Worm (Caenorhabditis elegans): ENCODE measurements around the gene F41B4.2.

F41B4.2 gene

DNA sequence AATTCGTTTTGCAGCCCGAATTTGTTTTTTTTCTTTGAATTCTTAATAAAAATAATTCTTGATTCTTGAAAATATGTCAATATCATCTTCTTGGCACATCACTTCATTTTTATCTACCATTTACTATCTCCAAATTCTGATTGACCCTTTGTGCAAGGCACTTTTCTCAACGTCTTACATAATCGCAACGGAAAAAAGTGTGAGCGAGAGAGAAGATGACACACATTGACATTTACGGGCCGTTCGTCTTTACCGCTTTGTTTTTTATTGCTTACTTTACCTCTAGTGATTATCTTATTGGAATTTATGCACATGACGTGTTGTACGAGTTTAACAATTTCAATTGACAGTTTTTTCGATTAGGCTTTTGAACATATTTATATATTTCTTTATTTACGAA, 13.5 kb upstream of the F41B4.2 start:
- TF ChIP-seq hif-1 (tag; optimal IDR thresholded peaks at IDR 0.05) (no peak), aha-1 (tag) (peak; percentile 72)

DNA sequence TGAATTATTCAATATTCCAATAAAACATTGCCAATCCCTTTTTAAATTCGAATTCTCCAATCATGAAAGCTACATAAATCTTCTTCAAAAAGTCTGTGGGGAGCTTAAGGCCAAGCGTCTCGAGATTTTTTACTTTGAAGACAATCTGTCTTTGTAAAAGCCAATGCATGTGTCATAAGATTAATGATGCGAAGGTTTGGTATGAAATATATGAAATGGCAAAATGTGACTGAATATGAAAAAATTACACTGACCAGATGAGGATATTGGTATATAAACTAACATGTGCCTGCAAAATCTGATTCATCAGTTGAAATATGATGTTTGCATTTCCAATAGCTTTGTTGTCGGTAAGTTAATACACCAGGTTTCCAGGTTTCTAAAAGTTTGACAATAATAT, 10.9 kb upstream of the F41B4.2 start, which contains the start of gene C53B7.2:
Gene C53B7.2 (plus strand): TSS at position 301 of the 400 bp plus-strand sequence.
- TF ChIP-seq pha-4 (GFP tag; IDR thresholded peaks at IDR 0.05) (peak; percentile 33; the same call in 1 of the 2 replicates), pha-4 (tag; optimal IDR thresholded peaks at IDR 0.05) (no peak), R02D3.7 (tag; optimal IDR thresholded peaks at IDR 0.05) (no peak)

DNA sequence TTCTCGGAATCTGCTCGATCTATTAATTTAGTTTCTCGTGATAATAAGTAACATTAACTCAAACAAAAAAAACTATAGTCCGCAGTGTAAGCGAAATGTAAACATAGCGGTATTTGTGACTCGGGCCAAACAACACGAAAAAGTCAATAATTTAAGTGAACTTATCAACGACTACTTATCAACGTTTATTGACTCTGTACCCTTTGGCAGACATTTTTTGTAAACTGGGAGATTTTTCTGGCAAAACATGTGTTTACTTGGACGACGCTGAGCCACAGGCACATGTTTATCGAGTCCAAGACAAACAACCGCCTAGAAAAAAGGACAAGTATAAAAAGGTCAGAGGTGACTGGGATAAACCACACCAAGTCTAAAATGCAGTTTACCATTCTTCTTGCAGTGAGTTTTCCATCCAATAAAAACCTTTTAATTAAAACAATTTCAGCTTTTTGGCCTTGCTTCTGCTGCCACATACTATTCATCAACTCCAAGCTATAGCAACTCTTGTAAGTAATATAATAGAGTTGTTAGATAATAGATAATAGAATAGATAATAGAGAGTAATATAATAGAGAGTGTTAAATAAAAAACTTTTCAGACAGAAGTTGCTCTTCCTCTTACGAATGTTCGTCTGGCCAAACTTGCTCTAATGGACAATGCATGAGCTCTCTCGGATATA, 9.5 kb upstream of the F41B4.2 start, which contains the start of gene C53B7.3:
Gene C53B7.3 (plus strand): TSS at position 362 of the 679 bp plus-strand sequence.
- TF ChIP-seq daf-16 (GFP tag; optimal IDR thresholded peaks at IDR 0.05) = peak in 1 of 2 experiments; percentile 78
- TF ChIP-seq daf-16 (tag; optimal IDR thresholded peaks at IDR 0.05) = no peak
- TF ChIP-seq pha-4 (GFP tag; IDR thresholded peaks at IDR 0.05) = no peak
- TF ChIP-seq pha-4 (tag; optimal IDR thresholded peaks at IDR 0.05) = peak; percentile 44
- peak in 1 of 2 experiments; percentile 92 for TF ChIP-seq unc-62 (GFP tag; optimal IDR thresholded peaks at IDR 0.05 in 1 of 2)
- TF ChIP-seq unc-62 (tag; optimal IDR thresholded peaks at IDR 0.05) = no peak
- no peak for TF ChIP-seq dmd-6 (GFP tag; IDR thresholded peaks at IDR 0.05)

DNA sequence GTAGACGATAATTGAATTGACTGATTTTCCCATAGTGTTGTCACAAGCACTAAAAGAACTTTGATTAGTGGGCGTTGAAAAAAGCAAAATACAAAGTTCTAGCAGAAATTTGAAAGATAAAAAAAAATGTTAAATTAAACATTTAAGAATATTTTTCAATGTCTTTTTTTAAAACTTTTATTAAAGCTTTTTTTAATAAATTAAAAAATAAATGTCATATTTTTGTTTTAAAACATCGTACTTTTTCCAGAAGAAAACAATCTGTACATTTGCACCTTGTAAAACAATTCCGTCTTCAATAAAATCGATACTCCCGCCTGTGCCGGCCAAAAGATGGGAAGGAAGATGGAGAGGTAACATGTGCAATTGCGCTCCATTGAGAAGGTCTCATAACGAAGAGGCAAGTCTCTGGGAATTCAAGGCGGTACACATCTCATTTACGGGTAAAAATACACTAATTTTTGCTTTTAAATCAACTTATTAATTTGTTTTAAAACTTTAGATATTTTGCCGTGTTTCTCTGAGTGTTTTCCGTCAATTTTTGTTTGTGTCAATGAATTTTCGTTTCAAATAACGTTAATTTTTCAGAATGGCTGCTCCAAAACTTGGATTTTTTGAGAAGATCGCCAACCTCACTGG, 5.7 kb upstream of the F41B4.2 start, which contains the start of the genes glr-6 and asg-2:
Gene glr-6 (minus strand): TSS at position 51 of the 639 bp plus-strand sequence.
Gene asg-2 (plus strand): TSS at position 589 of the 639 bp plus-strand sequence.
- TF ChIP-seq dmd-6 (GFP tag; IDR thresholded peaks at IDR 0.05) = peak; percentile 56
- TF ChIP-seq nhr-10 (tag; optimal IDR thresholded peaks at IDR 0.05) = no peak
- TF ChIP-seq mep-1 (tag; optimal IDR thresholded peaks at IDR 0.05) = peak; percentile 89
- TF ChIP-seq tra-1 (GFP tag; IDR thresholded peaks at IDR 0.05) = no peak
- TF ChIP-seq Y5F2A.4 (GFP tag; optimal IDR thresholded peaks at IDR 0.05) = no peak
- peak in 1 of 2 experiments; percentile 38 for TF ChIP-seq daf-16 (GFP tag; optimal IDR thresholded peaks at IDR 0.05)
- peak; percentile 80 for TF ChIP-seq daf-16 (tag; optimal IDR thresholded peaks at IDR 0.05)
- peak; percentile 10 for TF ChIP-seq ama-1 (optimal IDR thresholded peaks at IDR 0.05)
- no peak for TF ChIP-seq ztf-11 (tag; optimal IDR thresholded peaks at IDR 0.05)
- TF ChIP-seq lin-39 (tag; optimal IDR thresholded peaks at IDR 0.05) = no peak
- TF ChIP-seq lsy-2 (tag; optimal IDR thresholded peaks at IDR 0.05) = peak in 1 of 2 experiments; percentile 90
- no peak for TF ChIP-seq set-16 (GFP tag; IDR thresholded peaks at IDR 0.05)
- no peak for TF ChIP-seq saeg-2 (GFP tag; IDR thresholded peaks at IDR 0.05)
- TF ChIP-seq attf-4 (tag; optimal IDR thresholded peaks at IDR 0.05) = no peak
- no peak for TF ChIP-seq vab-7 (GFP tag; IDR thresholded peaks at IDR 0.05)
- peak; percentile 68 for TF ChIP-seq T20F7.1 (GFP tag; optimal IDR thresholded peaks at IDR 0.05)
- TF ChIP-seq spr-1 (tag; optimal IDR thresholded peaks at IDR 0.05) = peak; percentile 51
- peak; percentile 21 for TF ChIP-seq nhr-102 (tag; optimal IDR thresholded peaks at IDR 0.05)
- no peak for TF ChIP-seq daf-19 (GFP tag; conservative IDR thresholded peaks at IDR 0.05)
- TF ChIP-seq hlh-11 (tag; optimal IDR thresholded peaks at IDR 0.05) = peak; percentile 75
- TF ChIP-seq unc-39 (tag; optimal IDR thresholded peaks at IDR 0.05) = no peak
- no peak for TF ChIP-seq unc-62 (GFP tag; optimal IDR thresholded peaks at IDR 0.05 in 1 of 2)
- TF ChIP-seq unc-62 (tag; optimal IDR thresholded peaks at IDR 0.05) = no peak
- TF ChIP-seq snpc-4 (tag; optimal IDR thresholded peaks at IDR 0.05) = no peak
- TF ChIP-seq nhr-28 (tag; optimal IDR thresholded peaks at IDR 0.05) = peak; percentile 88
- no peak for TF ChIP-seq skn-1 (tag; optimal IDR thresholded peaks at IDR 0.05)
- no peak for TF ChIP-seq ZK337.2 (GFP tag; IDR thresholded peaks at IDR 0.05)
- TF ChIP-seq aly-2 (tag; optimal IDR thresholded peaks at IDR 0.05) = no peak
- TF ChIP-seq unc-130 (GFP tag; optimal IDR thresholded peaks at IDR 0.05) = no peak
- TF ChIP-seq php-3 (GFP tag; IDR thresholded peaks at IDR 0.05) = no peak
- no peak for TF ChIP-seq sdz-12 (GFP tag; optimal IDR thresholded peaks at IDR 0.05)
- 0 out of 2 replicates have a peak, but pooled peaks have one; percentile 48 for TF ChIP-seq pha-4 (GFP tag; IDR thresholded peaks at IDR 0.05)
- TF ChIP-seq pha-4 (tag; optimal IDR thresholded peaks at IDR 0.05) = peak; percentile 95
- peak; percentile 71 for TF ChIP-seq rbr-2 (tag; optimal IDR thresholded peaks at IDR 0.05)
- TF ChIP-seq Y75B8A.6 (GFP tag; IDR thresholded peaks at IDR 0.05) = no peak
- no peak for TF ChIP-seq F26F4.8 (GFP tag; conservative IDR thresholded peaks at IDR 0.05)
- peak; percentile 92 for TF ChIP-seq nhr-77 (tag; optimal IDR thresholded peaks at IDR 0.05)
- no peak for TF ChIP-seq nhr-25 (tag; optimal IDR thresholded peaks at IDR 0.05; ENCODE audit: borderline replicate concordance, insufficient read depth)
- TF ChIP-seq nhr-42 (GFP tag; IDR thresholded peaks at IDR 0.05) = no peak
- no peak for TF ChIP-seq snpc-1.2 (GFP tag; IDR thresholded peaks at IDR 0.05)

Measured in whole organism, L4 larva.